Worm (Caenorhabditis elegans): ENCODE measurements around the gene C33D3.5.

C33D3.5 gene

DNA sequence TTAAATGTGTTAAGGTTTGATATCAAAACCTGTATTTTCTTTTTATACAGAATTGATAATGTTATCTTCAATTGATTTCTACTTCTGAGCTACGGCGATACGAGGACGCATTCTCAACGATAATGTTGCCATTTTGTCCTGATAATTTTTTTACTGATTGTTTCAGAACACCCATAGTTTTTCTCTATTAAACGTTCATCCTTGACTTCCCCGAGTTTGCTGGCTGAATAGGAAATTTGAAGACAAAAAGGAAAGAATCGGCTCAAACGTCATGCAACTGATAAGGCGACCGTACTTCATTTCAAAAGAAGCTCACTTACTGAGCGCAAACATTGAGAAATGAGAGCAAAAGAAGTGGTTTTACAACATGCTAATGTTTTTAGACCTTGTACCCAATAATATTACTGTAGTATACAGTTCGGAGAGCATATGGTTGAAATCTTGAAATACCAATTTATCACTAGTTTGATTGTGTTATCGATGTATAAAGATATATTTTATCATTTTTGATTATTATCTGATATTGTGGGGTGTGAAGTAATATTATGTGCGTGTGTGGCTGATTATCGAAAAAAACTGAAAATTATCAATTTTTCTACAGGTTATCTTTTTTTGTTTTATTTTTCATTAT, 11.9 kb upstream of the C33D3.5 start:
- TF ChIP-seq pha-4 (tag; optimal IDR thresholded peaks at IDR 0.05) (no peak), ama-1 (optimal IDR thresholded peaks at IDR 0.05) (no peak), unc-62 (GFP tag; optimal IDR thresholded peaks at IDR 0.05) (no peak), pqm-1 (tag; optimal IDR thresholded peaks at IDR 0.05) (peak; percentile 64), zag-1 (tag; optimal IDR thresholded peaks at IDR 0.05) (no peak), elt-2 (tag; optimal IDR thresholded peaks at IDR 0.05) (no peak), eor-1 (tag; optimal IDR thresholded peaks at IDR 0.05) (no peak), ceh-16 (tag; optimal IDR thresholded peaks at IDR 0.05) (no peak), hmg-11 (tag; optimal IDR thresholded peaks at IDR 0.05) (no peak), nhr-12 (tag; optimal IDR thresholded peaks at IDR 0.05) (no peak), lin-15B (tag; optimal IDR thresholded peaks at IDR 0.05) (no peak), jun-1 (tag; optimal IDR thresholded peaks at IDR 0.05) (peak; percentile 48), nhr-76 (tag; optimal IDR thresholded peaks at IDR 0.05) (no peak), fos-1 (tag; optimal IDR thresholded peaks at IDR 0.05) (no peak), R02D3.7 (tag; optimal IDR thresholded peaks at IDR 0.05) (no peak), unc-39 (tag; optimal IDR thresholded peaks at IDR 0.05) (no peak)

ce11 chrX:10480563-10481290, 10.4 kb upstream of the C33D3.5 start, which contains the start of gene elt-2:
Gene elt-2, plus strand, starts transcription at chrX:10481240.
- TF ChIP-seq jun-1 (tag; optimal IDR thresholded peaks at IDR 0.05) (peak; percentile 95), nhr-25 (tag; optimal IDR thresholded peaks at IDR 0.05) (no peak), lsy-12 (tag; optimal IDR thresholded peaks at IDR 0.05) (peak; percentile 41), pha-4 (tag; optimal IDR thresholded peaks at IDR 0.05) (peak; percentile 2), nhr-76 (tag; optimal IDR thresholded peaks at IDR 0.05) (no peak), mdl-1 (tag; optimal IDR thresholded peaks at IDR 0.05) (no peak), nhr-77 (tag; optimal IDR thresholded peaks at IDR 0.05) (no peak), nfya-1 (tag; optimal IDR thresholded peaks at IDR 0.05; ENCODE audit: insufficient read depth) (peak; percentile 78), pqm-1 (tag; optimal IDR thresholded peaks at IDR 0.05) (peak; percentile 96), skn-1 (tag; optimal IDR thresholded peaks at IDR 0.05) (no peak), lin-15B (tag; optimal IDR thresholded peaks at IDR 0.05) (no peak), elt-3 (tag; optimal IDR thresholded peaks at IDR 0.05) (no peak)

- TF ChIP-seq ztf-4 (tag; optimal IDR thresholded peaks at IDR 0.05) (no peak), nhr-76 (tag; optimal IDR thresholded peaks at IDR 0.05) (no peak), nfya-1 (tag; optimal IDR thresholded peaks at IDR 0.05; ENCODE audit: insufficient read depth) (no peak), R02D3.7 (tag; optimal IDR thresholded peaks at IDR 0.05) (no peak), fkh-10 (GFP tag; optimal IDR thresholded peaks at IDR 0.05) (no peak), pqm-1 (tag; optimal IDR thresholded peaks at IDR 0.05) (no peak), nhr-237 (tag; optimal IDR thresholded peaks at IDR 0.05) (no peak), nhr-77 (tag; optimal IDR thresholded peaks at IDR 0.05) (no peak), ceh-28 (tag; optimal IDR thresholded peaks at IDR 0.05) (no peak), nhr-11 (tag; optimal IDR thresholded peaks at IDR 0.05) (no peak), ama-1 (optimal IDR thresholded peaks at IDR 0.05) (no peak), elt-2 (tag; optimal IDR thresholded peaks at IDR 0.05) (no peak), nhr-12 (tag; optimal IDR thresholded peaks at IDR 0.05) (no peak), mdl-1 (tag; optimal IDR thresholded peaks at IDR 0.05) (no peak), sea-2 (GFP tag; optimal IDR thresholded peaks at IDR 0.05) (no peak), fkh-2 (tag; optimal IDR thresholded peaks at IDR 0.05) (no peak), ceh-82 (tag; optimal IDR thresholded peaks at IDR 0.05) (no peak), lin-39 (tag; optimal IDR thresholded peaks at IDR 0.05) (no peak)
Observed at ce11 chrX:10482272-10482671, 8.9 kb upstream of the C33D3.5 start.

ce11 chrX:10485300-10485755, 5.8 kb upstream of the C33D3.5 start, which contains the start of gene C33D3.3:
Gene C33D3.3, plus strand, starts transcription at chrX:10485350.
- TF ChIP-seq aly-2 (tag; optimal IDR thresholded peaks at IDR 0.05) (no peak), mml-1 (tag; optimal IDR thresholded peaks at IDR 0.05) (no peak), jun-1 (tag; optimal IDR thresholded peaks at IDR 0.05) (no peak), ztf-4 (tag; optimal IDR thresholded peaks at IDR 0.05) (no peak), nhr-12 (tag; optimal IDR thresholded peaks at IDR 0.05) (no peak), hmg-11 (tag; optimal IDR thresholded peaks at IDR 0.05) (no peak), lsy-12 (tag; optimal IDR thresholded peaks at IDR 0.05) (no peak), lin-39 (tag; optimal IDR thresholded peaks at IDR 0.05) (no peak), ceh-82 (tag; optimal IDR thresholded peaks at IDR 0.05) (no peak), fos-1 (tag; optimal IDR thresholded peaks at IDR 0.05) (no peak), R02D3.7 (tag; optimal IDR thresholded peaks at IDR 0.05) (no peak), ama-1 (optimal IDR thresholded peaks at IDR 0.05) (no peak), ceh-9 (tag; optimal IDR thresholded peaks at IDR 0.05) (no peak), pha-4 (tag; optimal IDR thresholded peaks at IDR 0.05) (no peak), nhr-237 (tag; optimal IDR thresholded peaks at IDR 0.05) (no peak), ceh-28 (tag; optimal IDR thresholded peaks at IDR 0.05) (no peak), sea-2 (GFP tag; optimal IDR thresholded peaks at IDR 0.05) (no peak), eor-1 (tag; optimal IDR thresholded peaks at IDR 0.05) (no peak), nfya-1 (tag; optimal IDR thresholded peaks at IDR 0.05; ENCODE audit: insufficient read depth) (no peak), ztf-11 (tag; optimal IDR thresholded peaks at IDR 0.05) (no peak)
